Fruit fly (Drosophila melanogaster): ENCODE results near the gene osi.

The osi gene

DNA sequence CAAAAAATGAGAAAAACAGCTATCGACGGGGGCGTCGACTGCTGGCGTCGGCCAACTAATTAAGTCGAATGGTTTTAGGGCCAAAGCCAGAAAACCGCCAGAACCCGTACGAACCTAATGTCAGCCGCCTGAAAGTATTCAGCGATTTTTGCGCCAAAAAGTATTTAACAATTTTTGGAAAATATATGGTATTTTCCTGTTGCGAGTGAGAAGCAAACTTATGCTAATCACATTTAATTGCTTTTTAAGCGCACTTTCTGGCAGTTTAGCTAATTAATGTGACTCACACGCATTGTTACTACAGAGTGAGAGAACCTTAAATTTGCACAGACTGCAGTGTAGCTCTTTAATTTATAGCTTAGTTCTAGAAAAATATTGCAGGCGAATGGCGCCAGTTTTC is 25.2 kb downstream of the osi start:
- TF ChIP-seq CG3032 (tag; optimal IDR thresholded peaks at IDR 0.05): no peak
- TF ChIP-seq Hr38 (GFP tag; optimal IDR thresholded peaks at IDR 0.05): no peak
- TF ChIP-seq net (GFP tag; optimal IDR thresholded peaks at IDR 0.05): no peak
- no peak for TF ChIP-seq Eip78C (GFP tag)
- no peak for TF ChIP-seq CG4318 (GFP tag; optimal IDR thresholded peaks at IDR 0.05)

DNA sequence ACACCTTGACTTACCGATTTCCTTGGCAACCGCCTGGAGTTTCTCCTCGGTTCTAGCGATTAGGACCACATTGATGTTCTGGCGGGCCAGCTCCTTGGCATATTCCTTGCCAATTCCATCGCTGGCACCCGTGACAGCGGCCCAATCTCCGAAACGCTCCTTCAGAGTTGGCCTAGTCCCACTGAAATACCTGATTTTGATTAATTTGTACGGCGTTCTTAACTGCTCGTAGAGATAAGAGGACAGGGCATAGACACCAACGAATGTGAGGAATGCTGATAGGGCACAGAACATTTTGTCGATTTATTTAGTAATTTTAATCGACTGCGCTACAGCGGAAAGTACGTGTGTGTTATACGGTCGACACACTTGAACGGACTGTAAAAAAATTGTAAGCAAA is 26.6 kb downstream of the osi start, which contains the start of gene CG6012:
Gene CG6012, minus strand, starts transcription at position 364 of the 400 bp plus-strand sequence.
- TF ChIP-seq CG6854 (GFP tag; optimal IDR thresholded peaks at IDR 0.05) (no peak), vri (GFP tag; optimal IDR thresholded peaks at IDR 0.05) (peak; percentile 11)

dm6 chr2L:16859566-16859965 is 28.2 kb downstream of the osi start:
- no peak for TF ChIP-seq CG10631 (GFP tag; optimal IDR thresholded peaks at IDR 0.05)
- no peak for TF ChIP-seq lz (GFP tag; optimal IDR thresholded peaks at IDR 0.05)
- TF ChIP-seq Eip78C (GFP tag): peak; percentile 9
- no peak for TF ChIP-seq CG8119 (GFP tag; IDR thresholded peaks at IDR 0.05)

DNA sequence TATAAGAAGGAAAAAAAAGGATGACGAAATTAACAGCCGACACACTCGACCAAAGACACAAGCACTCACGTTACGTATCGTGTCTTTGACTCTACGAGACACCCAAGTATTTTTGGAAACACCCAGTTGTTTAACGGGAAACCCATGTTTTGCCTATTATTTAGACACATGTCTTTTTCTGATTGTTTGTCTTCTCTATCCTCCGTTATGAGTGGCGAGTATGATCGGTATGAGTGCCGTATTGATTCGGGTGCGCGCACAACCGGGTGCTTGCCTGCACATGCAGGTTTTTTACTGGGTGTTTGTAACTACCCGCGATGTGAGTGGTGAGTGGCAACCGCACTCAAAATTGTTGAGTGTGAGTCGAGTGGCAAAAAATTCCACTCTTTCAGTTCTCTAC is 28.7 kb downstream of the osi start:
- TF ChIP-seq CG8319 (GFP tag; optimal IDR thresholded peaks at IDR 0.05) (no peak), fd59A (GFP tag; optimal IDR thresholded peaks at IDR 0.05) (no peak), CG34406 (GFP tag; optimal IDR thresholded peaks at IDR 0.05) (no peak), fkh (GFP tag; optimal IDR thresholded peaks at IDR 0.05) (no peak), Gug (GFP tag; IDR thresholded peaks at IDR 0.05) (no peak), achi (GFP tag; optimal IDR thresholded peaks at IDR 0.05) (no peak), spab (GFP tag; optimal IDR thresholded peaks at IDR 0.05) (no peak), acj6 (GFP tag; optimal IDR thresholded peaks at IDR 0.05) (no peak), CG7368 (GFP tag; optimal IDR thresholded peaks at IDR 0.05) (no peak), eg (GFP tag; IDR thresholded peaks at IDR 0.05) (no peak), CG15336 (GFP tag; IDR thresholded peaks at IDR 0.05) (no peak), dsx (GFP tag; optimal IDR thresholded peaks at IDR 0.05; ENCODE audit: poor library complexity, severe bottlenecking) (no peak), Blimp-1 (GFP tag; optimal IDR thresholded peaks at IDR 0.05) (no peak), CG11762 (GFP tag; optimal IDR thresholded peaks at IDR 0.05; ENCODE audit: insufficient read depth) (no peak), Ets96B (tag; optimal IDR thresholded peaks at IDR 0.05) (no peak), salr (GFP tag; optimal IDR thresholded peaks at IDR 0.05) (no peak), Hr39 (GFP tag; optimal IDR thresholded peaks at IDR 0.05) (no peak), CG8119 (GFP tag; IDR thresholded peaks at IDR 0.05) (no peak)

DNA sequence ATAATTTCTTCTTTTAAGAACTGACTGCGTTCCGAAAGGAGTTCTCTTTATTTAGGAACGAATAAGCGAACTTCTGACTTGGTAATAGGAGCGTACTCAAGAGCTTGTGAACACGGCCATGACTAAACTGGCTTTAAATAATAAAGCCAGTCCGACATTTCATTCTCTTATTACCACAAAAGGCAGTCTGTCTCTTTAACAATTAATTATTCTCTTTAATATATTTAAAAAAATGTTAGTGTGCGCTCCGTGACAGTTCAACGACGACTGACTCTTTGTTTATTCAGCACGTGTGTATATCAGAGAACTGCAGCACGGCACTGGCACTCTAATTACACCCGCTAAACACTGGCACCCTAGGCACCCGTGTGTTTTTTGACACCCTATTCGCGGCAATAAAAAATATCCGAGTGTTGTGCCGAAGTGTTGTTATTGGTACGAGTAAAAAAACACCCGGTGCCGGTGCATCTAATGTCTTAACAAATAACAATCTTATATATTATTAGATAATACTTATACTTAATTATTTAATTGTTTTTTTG is 29.2 kb downstream of the osi start, which contains the start of gene CG31809:
Gene CG31809, minus strand, starts transcription at position 249 of the 542 bp plus-strand sequence.
- TF ChIP-seq Eip78C (GFP tag) (peak; percentile 30), Lpt (GFP tag; optimal IDR thresholded peaks at IDR 0.05) (no peak), fkh (GFP tag; optimal IDR thresholded peaks at IDR 0.05) (peak; percentile 63), CG15336 (GFP tag; IDR thresholded peaks at IDR 0.05) (peak; percentile 38; the same call in 1 of the 2 replicates)

- TF ChIP-seq fkh (GFP tag; optimal IDR thresholded peaks at IDR 0.05) (peak; percentile 40), Ets21C (GFP tag; optimal IDR thresholded peaks at IDR 0.05) (no peak), Eip78C (GFP tag) (peak; percentile 22)
Observed at dm6 chr2L:16857665-16858064, 30.1 kb downstream of the osi start.

dm6 chr2L:16857131-16857530 is 30.6 kb downstream of the osi start:
- TF ChIP-seq Gug (GFP tag; IDR thresholded peaks at IDR 0.05): no peak
- TF ChIP-seq Smox (GFP tag; optimal IDR thresholded peaks at IDR 0.05): no peak
- no peak for TF ChIP-seq CG6163 (GFP tag; IDR thresholded peaks at IDR 0.05)
- TF ChIP-seq Lpt (GFP tag; optimal IDR thresholded peaks at IDR 0.05): no peak
- TF ChIP-seq CG6854 (GFP tag; optimal IDR thresholded peaks at IDR 0.05): no peak
